Fruit fly (Drosophila melanogaster) whole organism, larva: ENCODE measurements around the gene eIF4EHP.

Source experiments
- noc ChIP-seq: fragments of 200-800 bp; sonication (Bioruptor generic); optimal IDR thresholded peaks from 3 replicates; lab custom pipeline; 2019; ENCODE audit warnings: missing biosample characterization, mild to moderate bottlenecking, missing genetic modification characterization, moderate library complexity

The eIF4EHP gene

dm6 chr3R:24050690-24051440 lies 57.9 kb downstream of the eIF4EHP start, which contains the start of the genes Atg6 and Pisd:
Atg6 (minus strand) TSS chr3R:24050782.
Pisd (plus strand) TSS chr3R:24050783.
- TF ChIP-seq noc (tag; lab: Kevin White, UChicago), result peak; percentile 49

- peak; percentile 46 for TF ChIP-seq noc (tag; lab: Kevin White, UChicago)
Observed at dm6 chr3R:24047998-24048511, 60.7 kb downstream of the eIF4EHP start, which contains the start of gene Rox8. Rox8 (minus strand) TSS chr3R:24048265.

- no peak for TF ChIP-seq noc (tag; lab: Kevin White, UChicago)
Observed at dm6 chr3R:24047226-24047976, 61.4 kb downstream of the eIF4EHP start, which contains the start of gene CG5986. CG5986 (plus strand) TSS chr3R:24047790.

- peak; percentile 41 for TF ChIP-seq noc (tag; lab: Kevin White, UChicago)
Observed at dm6 chr3R:24046580-24047225, 62.1 kb downstream of the eIF4EHP start.

- TF ChIP-seq noc (tag; lab: Kevin White, UChicago), result no peak
Observed at dm6 chr3R:24038736-24039556, 69.8 kb downstream of the eIF4EHP start, which contains the start of gene Miro. Miro (minus strand) TSS chr3R:24038847.

dm6 chr3R:24037538-24038265 lies 71.1 kb downstream of the eIF4EHP start, which contains the start of gene spas:
spas (plus strand) TSS chr3R:24038215.
- peak; percentile 10 for TF ChIP-seq noc (tag; lab: Kevin White, UChicago)

- TF ChIP-seq noc (tag; lab: Kevin White, UChicago), result no peak
Observed at dm6 chr3R:24031825-24032523, 76.8 kb downstream of the eIF4EHP start, which contains the start of the genes KrT95D and Mettl3. KrT95D (minus strand) TSS chr3R:24031827. Mettl3 (plus strand) TSS chr3R:24032157.

- TF ChIP-seq noc (tag; lab: Kevin White, UChicago), result peak; percentile 14
Observed at dm6 chr3R:24031019-24031824, 77.5 kb downstream of the eIF4EHP start.

dm6 chr3R:24027222-24027621 lies 81.5 kb downstream of the eIF4EHP start:
- TF ChIP-seq noc (tag; lab: Kevin White, UChicago), result no peak

dm6 chr3R:24026503-24026902 lies 82.3 kb downstream of the eIF4EHP start:
- no peak for TF ChIP-seq noc (tag; lab: Kevin White, UChicago)

- TF ChIP-seq noc (tag; lab: Kevin White, UChicago), result no peak
Observed at dm6 chr3R:24025715-24026467, 82.9 kb downstream of the eIF4EHP start.

- TF ChIP-seq noc (tag; lab: Kevin White, UChicago), result no peak
Observed at dm6 chr3R:24024688-24025087, 84.1 kb downstream of the eIF4EHP start.
